Fruit fly (Drosophila melanogaster): ENCODE results near the gene CG6959.
A peak's percentile ranks its signal among the peaks of the same experiment; 100 is the strongest.

Gene CG6959

dm6 chr3R:11883129-11883528 is 13.9 kb upstream of the CG6959 start:
- no peak for TF ChIP-seq Crg-1 (GFP tag; optimal IDR thresholded peaks at IDR 0.05)
- TF ChIP-seq cnc (optimal IDR thresholded peaks at IDR 0.05) = no peak
- no peak for TF ChIP-seq pad (GFP tag; optimal IDR thresholded peaks at IDR 0.05)
- TF ChIP-seq ovo (GFP tag; optimal IDR thresholded peaks at IDR 0.05) = no peak
- TF ChIP-seq cic (GFP tag; optimal IDR thresholded peaks at IDR 0.05) = no peak
- no peak for TF ChIP-seq CG14711 (tag; optimal IDR thresholded peaks at IDR 0.05)
- no peak for TF ChIP-seq bab1 (GFP tag; optimal IDR thresholded peaks at IDR 0.05)
- TF ChIP-seq Hr96 (GFP tag; optimal IDR thresholded peaks at IDR 0.05) = no peak
- TF ChIP-seq CG11617 (GFP tag; optimal IDR thresholded peaks at IDR 0.05) = no peak

DNA sequence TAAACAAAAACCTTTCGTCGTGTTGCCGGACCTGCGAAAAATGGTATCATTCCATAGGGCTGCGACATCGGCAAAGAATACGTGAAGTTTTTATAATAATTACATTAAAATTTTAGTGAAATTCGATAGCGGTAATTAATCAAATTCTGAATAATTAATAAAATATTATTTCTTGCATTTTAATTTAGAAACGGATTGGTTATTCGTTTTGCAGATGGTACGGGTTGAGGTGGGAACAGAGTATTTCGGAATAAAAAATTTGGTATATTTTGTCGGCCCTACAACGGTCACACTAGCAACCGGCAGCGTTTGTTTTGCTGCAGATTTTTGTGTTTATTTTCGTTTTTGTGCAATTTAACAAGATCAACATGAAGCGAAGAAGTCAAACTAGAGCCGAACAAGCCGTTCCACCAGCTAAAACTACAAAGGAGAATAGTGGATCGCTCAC is 13.3 kb upstream of the CG6959 start, which contains the start of the genes CG6962 and CG31368:
TSS of gene CG6962 (minus strand) at position 29 of the 448 bp plus-strand sequence.
TSS of gene CG31368 (plus strand) at position 285 of the 448 bp plus-strand sequence.
- peak; percentile 70 for TF ChIP-seq CG1620 (GFP tag; optimal IDR thresholded peaks at IDR 0.05)
- peak; percentile 62 for TF ChIP-seq Crg-1 (GFP tag; optimal IDR thresholded peaks at IDR 0.05)
- TF ChIP-seq ovo (GFP tag; optimal IDR thresholded peaks at IDR 0.05) = peak; percentile 43
- peak; percentile 55 for TF ChIP-seq CG12768 (GFP tag; optimal IDR thresholded peaks at IDR 0.05)
- peak; percentile 34 for TF ChIP-seq tj (GFP tag; optimal IDR thresholded peaks at IDR 0.05)
- peak; percentile 51 for TF ChIP-seq CG33017 (tag; optimal IDR thresholded peaks at IDR 0.05)
- peak; percentile 22 for TF ChIP-seq Hr96 (GFP tag; optimal IDR thresholded peaks at IDR 0.05)
- TF ChIP-seq kay (GFP tag; ENCODE audit: borderline replicate concordance) = no peak
- TF ChIP-seq CG11617 (GFP tag; optimal IDR thresholded peaks at IDR 0.05) = peak; percentile 65
- TF ChIP-seq CG7045 (GFP tag; optimal IDR thresholded peaks at IDR 0.05) = peak; percentile 71
- peak; percentile 52 for TF ChIP-seq pad (GFP tag; optimal IDR thresholded peaks at IDR 0.05)
- peak; percentile 26 for TF ChIP-seq Clk (GFP tag; optimal IDR thresholded peaks at IDR 0.05)
- TF ChIP-seq toe (GFP tag; optimal IDR thresholded peaks at IDR 0.05) = peak; percentile 82
- no peak for TF ChIP-seq cic (GFP tag; optimal IDR thresholded peaks at IDR 0.05)
- TF ChIP-seq CG7101 (tag; optimal IDR thresholded peaks at IDR 0.05) = peak; percentile 79
- TF ChIP-seq cnc (optimal IDR thresholded peaks at IDR 0.05) = no peak
- TF ChIP-seq Mnt (GFP tag; optimal IDR thresholded peaks at IDR 0.05) = peak; percentile 63
- TF ChIP-seq bab1 (GFP tag; optimal IDR thresholded peaks at IDR 0.05) = peak; percentile 78
- TF ChIP-seq CG14711 (tag; optimal IDR thresholded peaks at IDR 0.05) = peak; percentile 77
- peak; percentile 74 for TF ChIP-seq CG5204 (GFP tag; optimal IDR thresholded peaks at IDR 0.05)

DNA sequence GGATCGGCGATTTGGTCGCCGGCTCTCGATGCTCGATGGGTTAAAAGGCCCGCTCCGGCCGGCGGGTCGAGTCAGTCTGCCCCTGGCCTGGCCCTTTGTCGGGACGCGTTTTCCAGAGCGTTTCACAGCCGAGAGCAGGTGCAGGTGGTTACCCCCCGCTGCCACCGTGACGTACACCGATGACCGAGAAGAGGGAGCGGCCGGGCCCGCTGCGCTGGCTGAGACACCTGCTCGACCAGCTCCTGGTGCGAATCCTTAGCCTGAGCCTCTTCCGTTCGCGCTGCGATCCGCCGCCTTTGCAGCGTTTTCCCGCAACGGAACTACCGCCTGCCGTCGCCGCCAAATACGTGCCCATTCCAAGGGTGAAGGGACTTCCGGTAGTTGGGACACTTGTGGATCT is 7.9 kb upstream of the CG6959 start, which contains the start of gene sad:
TSS of gene sad (plus strand) at position 74 of the 400 bp plus-strand sequence.
- TF ChIP-seq bab1 (GFP tag; optimal IDR thresholded peaks at IDR 0.05) (no peak), Crg-1 (GFP tag; optimal IDR thresholded peaks at IDR 0.05) (no peak), ovo (GFP tag; optimal IDR thresholded peaks at IDR 0.05) (no peak), CG11617 (GFP tag; optimal IDR thresholded peaks at IDR 0.05) (no peak), kay (GFP tag; ENCODE audit: borderline replicate concordance) (no peak), cic (GFP tag; optimal IDR thresholded peaks at IDR 0.05) (no peak), tj (GFP tag; optimal IDR thresholded peaks at IDR 0.05) (no peak), CG7045 (GFP tag; optimal IDR thresholded peaks at IDR 0.05) (no peak), pad (GFP tag; optimal IDR thresholded peaks at IDR 0.05) (no peak), CG5204 (GFP tag; optimal IDR thresholded peaks at IDR 0.05) (no peak), CG1620 (GFP tag; optimal IDR thresholded peaks at IDR 0.05) (no peak), CG14711 (tag; optimal IDR thresholded peaks at IDR 0.05) (no peak), Clk (GFP tag; optimal IDR thresholded peaks at IDR 0.05) (no peak), CG33017 (tag; optimal IDR thresholded peaks at IDR 0.05) (no peak), toe (GFP tag; optimal IDR thresholded peaks at IDR 0.05) (no peak), cnc (optimal IDR thresholded peaks at IDR 0.05) (no peak), CG12768 (GFP tag; optimal IDR thresholded peaks at IDR 0.05) (no peak), Mnt (GFP tag; optimal IDR thresholded peaks at IDR 0.05) (no peak), Hr96 (GFP tag; optimal IDR thresholded peaks at IDR 0.05) (no peak)

- TF ChIP-seq toe (GFP tag; optimal IDR thresholded peaks at IDR 0.05) = no peak
- TF ChIP-seq tj (GFP tag; optimal IDR thresholded peaks at IDR 0.05) = peak; percentile 100
These were observed 7.5 kb upstream of the CG6959 start for dm6 chr3R:11876750-11877149.

- TF ChIP-seq CG11617 (GFP tag; optimal IDR thresholded peaks at IDR 0.05) (no peak), ovo (GFP tag; optimal IDR thresholded peaks at IDR 0.05) (no peak), CG5204 (GFP tag; optimal IDR thresholded peaks at IDR 0.05) (no peak), Crg-1 (GFP tag; optimal IDR thresholded peaks at IDR 0.05) (no peak), Mnt (GFP tag; optimal IDR thresholded peaks at IDR 0.05) (no peak)
These were observed 3.4 kb upstream of the CG6959 start for dm6 chr3R:11872692-11873091.

dm6 chr3R:11870135-11870534 is 875 bp upstream of the CG6959 start:
- TF ChIP-seq CG7101 (tag; optimal IDR thresholded peaks at IDR 0.05) = no peak
- peak; percentile 80 for TF ChIP-seq tj (GFP tag; optimal IDR thresholded peaks at IDR 0.05)
- no peak for TF ChIP-seq kay (GFP tag; ENCODE audit: borderline replicate concordance)
- no peak for TF ChIP-seq Hr96 (GFP tag; optimal IDR thresholded peaks at IDR 0.05)

- no peak for TF ChIP-seq CG5204 (GFP tag; optimal IDR thresholded peaks at IDR 0.05)
- no peak for TF ChIP-seq CG14711 (tag; optimal IDR thresholded peaks at IDR 0.05)
- TF ChIP-seq Crg-1 (GFP tag; optimal IDR thresholded peaks at IDR 0.05) = no peak
- TF ChIP-seq tj (GFP tag; optimal IDR thresholded peaks at IDR 0.05) = no peak
- no peak for TF ChIP-seq CG11617 (GFP tag; optimal IDR thresholded peaks at IDR 0.05)
- TF ChIP-seq cnc (optimal IDR thresholded peaks at IDR 0.05) = no peak
- no peak for TF ChIP-seq pad (GFP tag; optimal IDR thresholded peaks at IDR 0.05)
- no peak for TF ChIP-seq CG12768 (GFP tag; optimal IDR thresholded peaks at IDR 0.05)
- no peak for TF ChIP-seq toe (GFP tag; optimal IDR thresholded peaks at IDR 0.05)
- no peak for TF ChIP-seq kay (GFP tag; ENCODE audit: borderline replicate concordance)
- no peak for TF ChIP-seq ovo (GFP tag; optimal IDR thresholded peaks at IDR 0.05)
- TF ChIP-seq CG7045 (GFP tag; optimal IDR thresholded peaks at IDR 0.05) = no peak
- no peak for TF ChIP-seq CG1620 (GFP tag; optimal IDR thresholded peaks at IDR 0.05)
- TF ChIP-seq CG33017 (tag; optimal IDR thresholded peaks at IDR 0.05) = no peak
- no peak for TF ChIP-seq Mnt (GFP tag; optimal IDR thresholded peaks at IDR 0.05)
- TF ChIP-seq Clk (GFP tag; optimal IDR thresholded peaks at IDR 0.05) = no peak
- no peak for TF ChIP-seq bab1 (GFP tag; optimal IDR thresholded peaks at IDR 0.05)
- no peak for TF ChIP-seq CG7101 (tag; optimal IDR thresholded peaks at IDR 0.05)
- no peak for TF ChIP-seq Hr96 (GFP tag; optimal IDR thresholded peaks at IDR 0.05)
These were observed 415 bp upstream of the CG6959 start for dm6 chr3R:11869675-11870074.
